Fruit fly (Drosophila melanogaster) whole organism, embryonic: Measurements from ENCODE around the gene CG4586.

ENCODE experiments used
- Antp ChIP-seq: fragments of 200-800 bp; sonication (Bioruptor generic); optimal IDR thresholded peaks from 3 replicates; lab custom pipeline; 2016; ENCODE audit warnings: missing biosample characterization, missing genetic modification characterization
- Bgb ChIP-seq: fragments of 200-800 bp; sonication (Bioruptor generic); IDR thresholded peaks from 2 replicates; pipeline ENCODE4 v1.3.6; 2022; ENCODE audit warnings: missing biosample characterization, missing genetic modification characterization; ENCODE audit not compliant: partially characterized antibody
- CG10366 ChIP-seq: fragments of 200-800 bp; sonication (Bioruptor generic); IDR thresholded peaks from 2 replicates; pipeline ENCODE4 v1.3.6; 2022; ENCODE audit warnings: missing biosample characterization, missing genetic modification characterization
- CG11695 ChIP-seq: fragments of 200-800 bp; sonication (Bioruptor generic); IDR thresholded peaks from 3 replicates; pipeline ENCODE4 v1.3.6; 2022; ENCODE audit warnings: missing biosample characterization, missing genetic modification characterization
- CG13894 ChIP-seq: fragments of 200-800 bp; sonication (Bioruptor generic); optimal IDR thresholded peaks from 3 replicates; lab custom pipeline; 2018; ENCODE audit warnings: missing biosample characterization, mild to moderate bottlenecking, missing genetic modification characterization, moderate library complexity
- CG15011 ChIP-seq: fragments of 200-800 bp; sonication (Bioruptor generic); optimal IDR thresholded peaks from 3 replicates; lab custom pipeline; 2018; ENCODE audit warnings: missing biosample characterization, mild to moderate bottlenecking, missing genetic modification characterization
- CG15269 ChIP-seq: fragments of 200-800 bp; sonication (Bioruptor generic); optimal IDR thresholded peaks from 2 replicates; lab custom pipeline; 2018; ENCODE audit warnings: missing biosample characterization, mild to moderate bottlenecking, missing genetic modification characterization, moderate library complexity
- CG15601 ChIP-seq: fragments of 200-800 bp; sonication (Bioruptor generic); optimal IDR thresholded peaks from 3 replicates; lab custom pipeline; 2019; ENCODE audit warnings: missing biosample characterization, mild to moderate bottlenecking, missing genetic modification characterization, moderate library complexity
- CG16813 ChIP-seq: fragments of 200-800 bp; sonication (Bioruptor generic); IDR thresholded peaks from 3 replicates; pipeline ENCODE4 v1.3.6; 2022; ENCODE audit warnings: missing biosample characterization, missing genetic modification characterization; ENCODE audit not compliant: partially characterized antibody
- CG17385 ChIP-seq: fragments of 200-800 bp; sonication (Bioruptor generic); optimal IDR thresholded peaks from 3 replicates; lab custom pipeline; 2018; ENCODE audit warnings: missing biosample characterization, mild to moderate bottlenecking, missing genetic modification characterization
- CG1792 ChIP-seq: fragments of 200-800 bp; sonication (Bioruptor generic); optimal IDR thresholded peaks from 2 replicates; lab custom pipeline; 2016; ENCODE audit warnings: missing biosample characterization, missing genetic modification characterization
- CG2116 ChIP-seq: fragments of 200-800 bp; sonication (Bioruptor generic); optimal IDR thresholded peaks from 3 replicates; lab custom pipeline; 2018; ENCODE audit warnings: missing biosample characterization, mild to moderate bottlenecking, missing genetic modification characterization
- CG42726 ChIP-seq: fragments of 200-800 bp; sonication (Bioruptor generic); IDR thresholded peaks from 2 replicates; pipeline ENCODE4 v1.3.6; 2022; ENCODE audit warnings: missing biosample characterization, missing genetic modification characterization; ENCODE audit not compliant: partially characterized antibody
- CG4328 ChIP-seq: fragments of 200-800 bp; sonication (Bioruptor generic); optimal IDR thresholded peaks from 3 replicates; lab custom pipeline; 2017; ENCODE audit warnings: missing biosample characterization, missing genetic modification reagents, missing genetic modification characterization
- CG9215 ChIP-seq: fragments of 200-800 bp; sonication (Bioruptor generic); IDR thresholded peaks from 2 replicates; pipeline ENCODE4 v1.3.6; 2022; ENCODE audit warnings: missing biosample characterization, missing genetic modification characterization
- Deaf1 ChIP-seq: fragments of 200-800 bp; optimal IDR thresholded peaks from 3 replicates; lab custom pipeline; 2019; ENCODE audit warnings: missing biosample characterization, mild to moderate bottlenecking, missing genetic modification characterization, moderate library complexity
- Dfd ChIP-seq, 2 experiments: fragments of >200 bp; optimal IDR thresholded peaks; 2 replicates each; lab custom pipeline; 2017; ENCODE audit warnings: missing biosample characterization in 2 of 2, missing genetic modification characterization in 2 of 2
- Doc3 ChIP-seq: fragments of 200-800 bp; sonication (Bioruptor generic); IDR thresholded peaks from 3 replicates; pipeline ENCODE4 v1.3.6; 2022; ENCODE audit warnings: missing biosample characterization, missing genetic modification characterization; ENCODE audit not compliant: partially characterized antibody
- Dp ChIP-seq: fragments of 200-800 bp; sonication (Bioruptor generic); optimal IDR thresholded peaks from 2 replicates; lab custom pipeline; 2018; ENCODE audit warnings: missing biosample characterization, mild to moderate bottlenecking, missing genetic modification characterization, moderate library complexity
- Eip74EF ChIP-seq, 2 experiments: fragments of 200-800 bp in 1 of 2; fragments of >200 bp in 1 of 2; sonication (Bioruptor generic) in 1 of 2; optimal IDR thresholded peaks; 2 replicates each; lab custom pipeline; 2017 to 2019; ENCODE audit warnings: missing biosample characterization in 2 of 2, missing genetic modification characterization in 2 of 2, mild to moderate bottlenecking in 1 of 2, moderate library complexity in 1 of 2
- Ets97D ChIP-seq: fragments of 200-800 bp; sonication (Bioruptor generic); optimal IDR thresholded peaks from 3 replicates; lab custom pipeline; 2016; ENCODE audit warnings: missing biosample characterization, missing genetic modification characterization
- Hr51 ChIP-seq, 2 experiments: fragments of 200-800 bp; sonication (Bioruptor generic); optimal IDR thresholded peaks; 2 replicates in 1 of 2; 3 replicates in 1 of 2; lab custom pipeline; 2016 to 2018; ENCODE audit warnings: missing biosample characterization in 2 of 2, missing genetic modification characterization in 2 of 2, mild to moderate bottlenecking in 1 of 2, moderate library complexity in 1 of 2
- Meics ChIP-seq: fragments of 200-800 bp; sonication (Bioruptor generic); optimal IDR thresholded peaks from 2 replicates; lab custom pipeline; 2017; ENCODE audit warnings: missing biosample characterization, mild to moderate bottlenecking, missing genetic modification characterization
- Nf-YA ChIP-seq: fragments of 200-800 bp; sonication (Bioruptor generic); IDR thresholded peaks from 2 replicates; pipeline ENCODE4 v1.3.6; 2022; ENCODE audit warnings: missing biosample characterization, missing genetic modification characterization
- Opbp ChIP-seq: fragments of 200-800 bp; sonication (Bioruptor generic); IDR thresholded peaks from 3 replicates; pipeline ENCODE4 v1.3.6; 2022; ENCODE audit warnings: missing biosample characterization, missing genetic modification characterization; ENCODE audit not compliant: partially characterized antibody
- Trl ChIP-seq, 3 experiments: fragments of >200 bp in 2 of 3; fragments of 200-800 bp in 1 of 3; sonication (Bioruptor generic) in 1 of 3; optimal IDR thresholded peaks; 2 replicates in 1 of 3; 3 replicates in 2 of 3; lab custom pipeline; 2016 to 2017; ENCODE audit warnings: missing biosample characterization in 1 of 3, missing genetic modification characterization in 1 of 3
- Usf ChIP-seq: fragments of 200-800 bp; sonication (Bioruptor generic); optimal IDR thresholded peaks from 2 replicates; lab custom pipeline; 2017; ENCODE audit warnings: missing genotype, missing biosample characterization, missing genetic modification characterization
- Vsx1 ChIP-seq: fragments of 200-800 bp; sonication (Bioruptor generic); optimal IDR thresholded peaks from 2 replicates; lab custom pipeline; 2017; ENCODE audit warnings: missing biosample characterization, mild to moderate bottlenecking, missing genetic modification characterization, missing genetic modification reagents
- bbx ChIP-seq: fragments of 200-800 bp; sonication (Bioruptor generic); IDR thresholded peaks from 2 replicates; pipeline ENCODE4 v1.3.6; 2022; ENCODE audit warnings: missing biosample characterization, missing genetic modification characterization; ENCODE audit not compliant: partially characterized antibody
- bigmax ChIP-seq: fragments of 200-800 bp; sonication (Bioruptor generic); optimal IDR thresholded peaks from 2 replicates; lab custom pipeline; 2018; ENCODE audit warnings: missing biosample characterization, mild to moderate bottlenecking, missing genetic modification characterization
- cg ChIP-seq: fragments of 200-800 bp; sonication (Bioruptor generic); optimal IDR thresholded peaks from 3 replicates; lab custom pipeline; 2019; ENCODE audit warnings: missing biosample characterization, mild to moderate bottlenecking, missing genetic modification characterization, moderate library complexity
- crc ChIP-seq: fragments of 200-800 bp; sonication (Bioruptor generic); optimal IDR thresholded peaks from 2 replicates; lab custom pipeline; 2016; ENCODE audit warnings: missing biosample characterization, missing genetic modification characterization
- dati ChIP-seq: fragments of 200-800 bp; sonication (Bioruptor generic); IDR thresholded peaks from 2 replicates; pipeline ENCODE4 v1.3.6; 2022; ENCODE audit warnings: missing biosample characterization, missing genetic modification characterization
- dysf ChIP-seq: fragments of 200-800 bp; sonication (Bioruptor generic); IDR thresholded peaks from 3 replicates; pipeline ENCODE4 v1.3.6; 2022; ENCODE audit warnings: missing biosample characterization, missing genetic modification characterization
- emc ChIP-seq: fragments of 200-800 bp; sonication (Bioruptor generic); optimal IDR thresholded peaks from 2 replicates; lab custom pipeline; 2016; ENCODE audit warnings: missing biosample characterization, missing genetic modification characterization
- en ChIP-seq: fragments of 200-800 bp; sonication (Bioruptor generic); optimal IDR thresholded peaks from 2 replicates; lab custom pipeline; 2016; ENCODE audit warnings: missing biosample characterization, missing genetic modification characterization
- esg ChIP-seq: fragments of 200-800 bp; sonication (Bioruptor generic); conservative IDR thresholded peaks from 2 replicates; pipeline ENCODE4 v1.3.6; 2022; ENCODE audit warnings: missing biosample characterization, missing genetic modification characterization
- gce ChIP-seq: fragments of 200-800 bp; sonication (Bioruptor generic); IDR thresholded peaks from 3 replicates; pipeline ENCODE4 v1.3.6; 2022; ENCODE audit warnings: missing biosample characterization, missing genetic modification characterization
- grau ChIP-seq: fragments of 200-800 bp; optimal IDR thresholded peaks from 3 replicates; lab custom pipeline; 2019; ENCODE audit warnings: missing biosample characterization, mild to moderate bottlenecking, missing genetic modification characterization, moderate library complexity
- hb ChIP-seq: fragments of 200-800 bp; sonication (Bioruptor generic); IDR thresholded peaks from 3 replicates; pipeline ENCODE4 v1.3.6; 2022; ENCODE audit warnings: missing biosample characterization, missing genetic modification characterization; ENCODE audit not compliant: partially characterized antibody
- kni ChIP-seq: fragments of 200-800 bp; sonication (Bioruptor generic); optimal IDR thresholded peaks from 3 replicates; lab custom pipeline; 2017; ENCODE audit warnings: mild to moderate bottlenecking, missing biosample characterization, missing genetic modification reagents, missing genetic modification characterization
- mam ChIP-seq: fragments of 200-800 bp; sonication (Bioruptor generic); optimal IDR thresholded peaks from 3 replicates; lab custom pipeline; 2016; ENCODE audit warnings: missing biosample characterization, missing genetic modification characterization
- org-1 ChIP-seq: fragments of 200-800 bp; sonication (Bioruptor generic); optimal IDR thresholded peaks from 2 replicates; lab custom pipeline; 2017; ENCODE audit warnings: missing biosample characterization, missing genetic modification characterization
- p53 ChIP-seq: fragments of 200-800 bp; sonication (Bioruptor generic); optimal IDR thresholded peaks from 2 replicates; lab custom pipeline; 2016; ENCODE audit warnings: missing biosample characterization, missing genetic modification characterization
- pb ChIP-seq: fragments of 200-800 bp; sonication (Bioruptor generic); optimal IDR thresholded peaks from 3 replicates; lab custom pipeline; 2016; ENCODE audit warnings: missing biosample characterization, missing genetic modification characterization
- ro ChIP-seq: fragments of 200-800 bp; sonication (Bioruptor generic); IDR thresholded peaks from 2 replicates; pipeline ENCODE4 v1.3.6; 2022; ENCODE audit warnings: missing biosample characterization, missing genetic modification characterization
- sd ChIP-seq: fragments of 200-800 bp; sonication (Bioruptor generic); optimal IDR thresholded peaks from 3 replicates; lab custom pipeline; 2018; ENCODE audit warnings: missing biosample characterization, mild to moderate bottlenecking, missing genetic modification characterization, moderate library complexity
- tup ChIP-seq: fragments of 200-800 bp; sonication (Bioruptor generic); optimal IDR thresholded peaks from 2 replicates; lab custom pipeline; 2016; ENCODE audit warnings: missing biosample characterization, mild to moderate bottlenecking, missing genetic modification characterization, moderate library complexity

CG4586 gene

DNA sequence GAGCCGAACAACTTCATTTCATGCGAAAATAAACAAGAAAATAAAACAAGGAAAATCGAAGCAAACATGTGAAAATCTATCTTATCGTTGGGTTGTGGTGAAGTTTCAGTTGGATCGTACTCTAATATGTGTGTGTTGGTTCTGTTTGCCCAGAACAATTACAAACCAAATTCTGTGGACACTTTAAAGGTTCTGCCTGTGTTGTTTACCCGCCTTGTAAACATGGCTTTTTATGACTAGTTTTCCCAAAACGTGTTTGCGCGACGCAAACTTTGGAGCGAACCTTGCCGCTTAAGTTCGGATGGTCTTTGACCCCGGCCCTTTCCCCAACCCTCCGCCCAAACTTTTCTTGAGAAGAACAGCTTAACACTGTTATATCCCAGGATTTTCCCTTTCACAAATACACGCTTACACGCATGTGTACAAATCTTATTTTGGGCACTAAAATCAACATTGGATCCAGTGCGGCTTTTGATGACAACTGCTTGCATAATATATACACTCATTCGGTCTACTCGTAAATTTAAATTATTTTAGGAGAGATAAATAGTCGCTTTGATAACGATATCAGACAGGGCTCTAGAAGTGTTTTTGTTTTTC lies 34.5 kb downstream of the CG4586 start (continued):
- TF ChIP-seq Opbp = no peak
- no peak for TF ChIP-seq CG42726 (GFP tag; lab: Robert Waterston, UW)
- peak; percentile 65 for TF ChIP-seq en (GFP tag; lab: Kevin White, UChicago)
- TF ChIP-seq CG2116 (GFP tag; lab: Kevin White, UChicago) = peak; percentile 72
- TF ChIP-seq CG15601 (tag; lab: Kevin White, UChicago) = peak; percentile 96
- no peak for TF ChIP-seq Dfd (GFP tag; optimal IDR thresholded peaks at IDR 0.05; lab: Kevin White, UChicago)
- peak; percentile 86 for TF ChIP-seq gce
- TF ChIP-seq cg (GFP tag; lab: Kevin White, UChicago) = peak; percentile 13
- no peak for TF ChIP-seq bbx (GFP tag; lab: Robert Waterston, UW)
- peak; percentile 99 for TF ChIP-seq kni (GFP tag; lab: Kevin White, UChicago)
- peak; percentile 59 for TF ChIP-seq sd (tag; lab: Kevin White, UChicago)
- TF ChIP-seq mam = peak; percentile 39
- TF ChIP-seq pb (GFP tag; lab: Kevin White, UChicago) = peak; percentile 75
- TF ChIP-seq ro (GFP tag; lab: Robert Waterston, UW) = no peak
- peak; percentile 77 for TF ChIP-seq CG1792
- TF ChIP-seq emc (GFP tag; lab: Kevin White, UChicago) = peak; percentile 20
- TF ChIP-seq Dp (GFP tag; lab: Kevin White, UChicago) = no peak
- TF ChIP-seq CG17385 = peak; percentile 71
- TF ChIP-seq Ets97D (GFP tag; lab: Kevin White, UChicago) = peak; percentile 25
- peak in 1 of 2 experiments; percentile 52 for TF ChIP-seq Eip74EF (GFP tag; optimal IDR thresholded peaks at IDR 0.05; lab: Kevin White, UChicago)
- TF ChIP-seq org-1 (GFP tag; lab: Kevin White, UChicago) = peak; percentile 92
- peak; percentile 74 for TF ChIP-seq crc
- TF ChIP-seq bigmax = peak; percentile 56
- TF ChIP-seq CG15011 (GFP tag; lab: Kevin White, UChicago) = peak; percentile 81
- TF ChIP-seq tup (GFP tag; lab: Kevin White, UChicago) = peak; percentile 92
- peak; percentile 39; the same call in 1 of the 2 replicates for TF ChIP-seq Nf-YA (GFP tag; lab: Robert Waterston, UW)
- TF ChIP-seq Doc3 = no peak
- TF ChIP-seq Meics (GFP tag; lab: Kevin White, UChicago) = peak; percentile 74
- TF ChIP-seq dati = no peak
- TF ChIP-seq Trl (optimal IDR thresholded peaks at IDR 0.05; lab: Kevin White, UChicago) = no peak
- TF ChIP-seq Trl (GFP tag; optimal IDR thresholded peaks at IDR 0.05; lab: Kevin White, UChicago) = peak; percentile 91
- TF ChIP-seq Deaf1 (tag; lab: Kevin White, UChicago) = peak; percentile 19
- TF ChIP-seq Vsx1 (GFP tag; lab: Kevin White, UChicago) = peak; percentile 93
- peak; percentile 55 for TF ChIP-seq grau
- peak; percentile 51; the same call in 1 of the 3 replicates for TF ChIP-seq dysf (GFP tag; lab: Robert Waterston, UW)
- TF ChIP-seq CG16813 (GFP tag; lab: Robert Waterston, UW) = no peak
- TF ChIP-seq p53 (GFP tag; lab: Kevin White, UChicago) = peak; percentile 81
- TF ChIP-seq CG13894 (tag; lab: Kevin White, UChicago) = no peak
- TF ChIP-seq CG15269 = peak; percentile 67
- TF ChIP-seq CG11695 (GFP tag; lab: Robert Waterston, UW) = peak; percentile 73
- TF ChIP-seq Bgb (GFP tag; lab: Robert Waterston, UW) = no peak
- peak; percentile 76 for TF ChIP-seq Antp (GFP tag; lab: Kevin White, UChicago)
- TF ChIP-seq CG9215 (GFP tag; lab: Robert Waterston, UW) = 0 out of 2 replicates have a peak, but pooled peaks have one; percentile 9
- TF ChIP-seq CG4328 (GFP tag; lab: Kevin White, UChicago) = peak; percentile 79
- no peak for TF ChIP-seq esg (GFP tag; lab: Robert Waterston, UW)
- peak in 1 of 2 experiments; percentile 89 for TF ChIP-seq Hr51 (GFP tag; optimal IDR thresholded peaks at IDR 0.05; lab: Kevin White, UChicago)
- no peak for TF ChIP-seq hb (GFP tag; lab: Robert Waterston, UW)
- TF ChIP-seq Usf (GFP tag; lab: Kevin White, UChicago) = peak; percentile 42
- peak; percentile 47; the same call in 1 of the 2 replicates for TF ChIP-seq CG10366 (GFP tag; lab: Robert Waterston, UW)
